Worm (Caenorhabditis elegans) whole organism, L4 larva: ENCODE results near the gene F54D5.24.

Experiments
- ama-1 ChIP-seq: fragments of 150-350 bp; optimal IDR thresholded peaks from 2 replicates; lab custom pipeline; 2014; ENCODE audit warnings: inconsistent platforms, mixed read lengths
- fkh-10 ChIP-seq: fragments of 150-350 bp; optimal IDR thresholded peaks from 2 replicates; lab custom pipeline; 2014; ENCODE audit warnings: missing biosample characterization, missing genetic modification reagents, missing genetic modification characterization
- lin-38 ChIP-seq: fragments of 200-800 bp; sonication (Bioruptor generic); IDR thresholded peaks from 2 replicates; pipeline ENCODE4 v1.3.6; 2022; ENCODE audit warnings: missing genetic modification reagents, missing genetic modification characterization, missing compliant biosample characterization
- lsy-2 ChIP-seq, 2 experiments: fragments of 150-350 bp in 1 of 2; sonication (generic microtip) in 1 of 2; optimal IDR thresholded peaks; 2 replicates each; lab custom pipeline; 2014 to 2017; ENCODE audit warnings: missing biosample characterization in 2 of 2, missing genetic modification characterization in 2 of 2
- pha-4 ChIP-seq, 2 experiments: fragments of 150-350 bp in 1 of 2; fragments of 200-800 bp in 1 of 2; sonication (Bioruptor generic) in 1 of 2; IDR thresholded peaks in 1 of 2; optimal IDR thresholded peaks in 1 of 2; 2 replicates each; pipeline versions ENCODE4 v1.3.6 to Lab custom; 2014 to 2022; ENCODE audit warnings: missing genetic modification characterization in 2 of 2, missing genetic modification reagents in 2 of 2, missing biosample characterization in 1 of 2, missing compliant biosample characterization in 1 of 2
- snpc-4 ChIP-seq: fragments of 150-350 bp; optimal IDR thresholded peaks from 2 replicates; lab custom pipeline; 2014; ENCODE audit warnings: missing biosample characterization, missing genetic modification characterization
- spr-1 ChIP-seq: sonication (generic microtip); optimal IDR thresholded peaks from 2 replicates; lab custom pipeline; 2016; ENCODE audit warnings: mild to moderate bottlenecking, missing genetic modification characterization, missing compliant biosample characterization

ce11 chrII:11545952-11546325, 9.8 kb upstream of the F54D5.24 start:
- TF ChIP-seq ama-1 (lab: Kevin White, UChicago) = no peak
- TF ChIP-seq pha-4 (GFP tag; IDR thresholded peaks at IDR 0.05; lab: Robert Waterston, UW) = no peak
- no peak for TF ChIP-seq pha-4 (tag; optimal IDR thresholded peaks at IDR 0.05; lab: Kevin White, UChicago)
- no peak for TF ChIP-seq lin-38 (GFP tag; lab: Robert Waterston, UW)
- no peak for TF ChIP-seq lsy-2 (tag; optimal IDR thresholded peaks at IDR 0.05; lab: Kevin White, UChicago)
- TF ChIP-seq snpc-4 (tag; lab: Kevin White, UChicago) = no peak
- TF ChIP-seq spr-1 (tag; lab: Kevin White, UChicago) = no peak
- TF ChIP-seq fkh-10 (GFP tag; lab: Kevin White, UChicago) = no peak
